Worm (Caenorhabditis elegans): ENCODE data around the gene C50F7.5.

ce11 chrIV:7710824-7711223 lies 15.7 kb upstream of the C50F7.5 start, which contains the start of gene nhr-8:
- TF ChIP-seq ceh-82 (tag; optimal IDR thresholded peaks at IDR 0.05) (no peak), tag-97 (GFP tag; IDR thresholded peaks at IDR 0.05) (no peak), nhr-77 (tag; optimal IDR thresholded peaks at IDR 0.05) (peak; percentile 63), nhr-76 (tag; optimal IDR thresholded peaks at IDR 0.05) (no peak), R02D3.7 (tag; optimal IDR thresholded peaks at IDR 0.05) (no peak), ama-1 (optimal IDR thresholded peaks at IDR 0.05) (no peak), ztf-11 (tag; optimal IDR thresholded peaks at IDR 0.05) (no peak), nhr-28 (tag; optimal IDR thresholded peaks at IDR 0.05) (peak; percentile 93), ceh-28 (tag; optimal IDR thresholded peaks at IDR 0.05) (no peak), arid-1 (GFP tag; conservative IDR thresholded peaks at IDR 0.05) (no peak), Y48G9A.11 (GFP tag; IDR thresholded peaks at IDR 0.05) (no peak), sdz-12 (GFP tag; optimal IDR thresholded peaks at IDR 0.05) (no peak), unc-130 (GFP tag; optimal IDR thresholded peaks at IDR 0.05) (no peak), fos-1 (tag; optimal IDR thresholded peaks at IDR 0.05) (no peak)

All from whole organism, L4 larva.